Worm (Caenorhabditis elegans) whole organism, dauer: Measurements from ENCODE around the gene T07F10.3.

Experiments used
- unc-62 ChIP-seq: sonication (generic microtip); optimal IDR thresholded peaks from 2 replicates; lab custom pipeline; 2017; ENCODE audit warnings: missing biosample characterization, missing genetic modification reagents, missing genetic modification characterization

The T07F10.3 gene

ce11 chrV:12819155-12819554 is 50.7 kb downstream of the T07F10.3 start:
- TF ChIP-seq unc-62 (GFP tag; lab: Kevin White, UChicago), result no peak

- TF ChIP-seq unc-62 (GFP tag; lab: Kevin White, UChicago), result no peak
These were observed 51.4 kb downstream of the T07F10.3 start for ce11 chrV:12818486-12818885.
